Worm (Caenorhabditis elegans) whole organism, young adult: ENCODE data around the gene ZK792.1.

ENCODE experiments used
- B0019.2 ChIP-seq: fragments of 200-800 bp; sonication (Bioruptor generic); conservative IDR thresholded peaks from 2 replicates; pipeline ENCODE4 v1.3.6; 2022; ENCODE audit warnings: missing genetic modification reagents, missing genetic modification characterization, missing compliant biosample characterization
- B0336.3 ChIP-seq: fragments of 200-800 bp; sonication (Bioruptor generic); IDR thresholded peaks from 2 replicates; pipeline ENCODE4 v1.3.6; 2022; ENCODE audit warnings: missing genetic modification characterization, missing compliant biosample characterization
- F10E7.11 ChIP-seq: sonication (generic microtip); optimal IDR thresholded peaks from 2 replicates; lab custom pipeline; 2017; ENCODE audit warnings: mild to moderate bottlenecking, missing genetic modification characterization, moderate library complexity, missing compliant biosample characterization
- F52B5.7 ChIP-seq: sonication (generic microtip); optimal IDR thresholded peaks from 2 replicates; lab custom pipeline; 2016; ENCODE audit warnings: mild to moderate bottlenecking, missing genetic modification characterization, missing compliant biosample characterization
- K11D2.4 ChIP-seq: fragments of 200-800 bp; sonication (Bioruptor generic); IDR thresholded peaks from 2 replicates; pipeline ENCODE4 v1.3.6; 2022; ENCODE audit warnings: missing genetic modification reagents, missing genetic modification characterization, missing compliant biosample characterization
- K12H6.12 ChIP-seq: fragments of 200-800 bp; sonication (Bioruptor generic); optimal IDR thresholded peaks from 2 replicates; lab custom pipeline; 2018; ENCODE audit warnings: mild to moderate bottlenecking, missing genetic modification characterization, missing compliant biosample characterization
- T07F8.4 ChIP-seq: sonication (generic microtip); optimal IDR thresholded peaks from 2 replicates; lab custom pipeline; 2016; ENCODE audit warnings: mild to moderate bottlenecking, missing genetic modification characterization, moderate library complexity, missing compliant biosample characterization
- Y56A3A.18 ChIP-seq: fragments of 200-800 bp; sonication (Bioruptor generic); IDR thresholded peaks from 2 replicates; pipeline ENCODE4 v1.3.6; 2022; ENCODE audit warnings: missing genetic modification reagents, missing genetic modification characterization, missing compliant biosample characterization
- Y95B8A.8 ChIP-seq: fragments of 200-800 bp; sonication (Bioruptor generic); IDR thresholded peaks from 2 replicates; pipeline ENCODE4 v1.3.6; 2022; ENCODE audit warnings: missing genetic modification reagents, missing genetic modification characterization, missing compliant biosample characterization
- aptf-3 ChIP-seq: fragments of 200-800 bp; sonication (Bioruptor generic); IDR thresholded peaks from 2 replicates; pipeline ENCODE4 v1.3.6; 2022; ENCODE audit warnings: missing genetic modification characterization, missing compliant biosample characterization
- bed-1 ChIP-seq: fragments of 200-800 bp; sonication (Bioruptor generic); IDR thresholded peaks from 2 replicates; pipeline ENCODE4 v1.3.6; 2022; ENCODE audit warnings: missing genetic modification reagents, missing genetic modification characterization, missing compliant biosample characterization
- ceh-40 ChIP-seq: fragments of 200-800 bp; sonication (Bioruptor generic); IDR thresholded peaks from 2 replicates; pipeline ENCODE4 v1.3.6; 2022; ENCODE audit warnings: missing genetic modification characterization, missing compliant biosample characterization
- ceh-79 ChIP-seq: sonication (generic microtip); optimal IDR thresholded peaks from 2 replicates; lab custom pipeline; 2017; ENCODE audit warnings: mild to moderate bottlenecking, missing genetic modification characterization, missing compliant biosample characterization
- die-1 ChIP-seq: sonication (generic microtip); optimal IDR thresholded peaks from 2 replicates; lab custom pipeline; 2016; ENCODE audit warnings: missing genotype, mild to moderate bottlenecking, missing genetic modification characterization, missing compliant biosample characterization
- dox-1 ChIP-seq: fragments of 200-800 bp; sonication (Bioruptor generic); IDR thresholded peaks from 2 replicates; pipeline ENCODE4 v1.3.6; 2022; ENCODE audit warnings: missing genetic modification reagents, missing genetic modification characterization, missing compliant biosample characterization
- dpff-1 ChIP-seq: sonication (generic microtip); optimal IDR thresholded peaks from 2 replicates; lab custom pipeline; 2017; ENCODE audit warnings: mild to moderate bottlenecking, missing genetic modification characterization, missing compliant biosample characterization
- efl-1 ChIP-seq: fragments of 150-350 bp; optimal IDR thresholded peaks from 2 replicates; lab custom pipeline; 2014; ENCODE audit warnings: missing biosample characterization, missing genetic modification reagents, missing genetic modification characterization
- hlh-26 ChIP-seq: fragments of 200-800 bp; sonication (Bioruptor generic); conservative IDR thresholded peaks from 2 replicates; pipeline ENCODE4 v1.3.6; 2022; ENCODE audit warnings: missing genetic modification reagents, missing genetic modification characterization, missing compliant biosample characterization
- let-607 ChIP-seq, 2 experiments: fragments of 200-800 bp in 1 of 2; sonication (Bioruptor generic) in 1 of 2; sonication (generic microtip) in 1 of 2; optimal IDR thresholded peaks; 2 replicates each; lab custom pipeline; 2016 to 2018; ENCODE audit warnings: mild to moderate bottlenecking in 2 of 2, missing compliant biosample characterization in 2 of 2, missing genetic modification characterization in 2 of 2, moderate library complexity in 2 of 2, missing genotype in 1 of 2
- lin-35 ChIP-seq, 3 experiments: fragments of 150-350 bp in 2 of 3; sonication (generic microtip) in 1 of 3; optimal IDR thresholded peaks; 2 replicates each; lab custom pipeline; 2014 to 2018; ENCODE audit warnings: missing biosample characterization in 3 of 3, missing genetic modification characterization in 3 of 3, missing genetic modification reagents in 3 of 3
- lir-1 ChIP-seq: fragments of 200-800 bp; sonication (Bioruptor generic); conservative IDR thresholded peaks from 2 replicates; pipeline ENCODE4 v1.3.6; 2022; ENCODE audit warnings: missing genetic modification reagents, missing genetic modification characterization, missing compliant biosample characterization
- madf-6 ChIP-seq: fragments of 200-800 bp; sonication (Bioruptor generic); IDR thresholded peaks from 2 replicates; pipeline ENCODE4 v1.3.6; 2022; ENCODE audit warnings: missing genetic modification reagents, missing genetic modification characterization, missing compliant biosample characterization
- madf-8 ChIP-seq: fragments of 200-800 bp; sonication (Bioruptor generic); conservative IDR thresholded peaks from 2 replicates; pipeline ENCODE4 v1.3.6; 2022; ENCODE audit warnings: missing genetic modification reagents, missing genetic modification characterization, missing compliant biosample characterization
- mcd-1 ChIP-seq: fragments of 200-800 bp; sonication (Bioruptor generic); IDR thresholded peaks from 2 replicates; pipeline ENCODE4 v1.3.6; 2022; ENCODE audit warnings: missing genetic modification reagents, missing genetic modification characterization, missing compliant biosample characterization
- nfyb-1 ChIP-seq: fragments of 200-800 bp; sonication (Bioruptor generic); IDR thresholded peaks from 2 replicates; pipeline ENCODE4 v1.3.6; 2022; ENCODE audit warnings: missing genetic modification reagents, missing genetic modification characterization, missing compliant biosample characterization
- nhr-120 ChIP-seq: fragments of 200-800 bp; sonication (Bioruptor generic); IDR thresholded peaks from 2 replicates; pipeline ENCODE4 v1.3.6; 2022; ENCODE audit warnings: missing genetic modification characterization, missing compliant biosample characterization
- nhr-80 ChIP-seq: sonication (generic microtip); optimal IDR thresholded peaks from 2 replicates; lab custom pipeline; 2016; ENCODE audit warnings: missing genetic modification characterization, missing compliant biosample characterization
- pbrm-1 ChIP-seq: fragments of 200-800 bp; sonication (Bioruptor generic); IDR thresholded peaks from 2 replicates; pipeline ENCODE4 v1.3.6; 2022; ENCODE audit warnings: missing genetic modification reagents, missing genetic modification characterization, missing compliant biosample characterization
- rcor-1 ChIP-seq: fragments of 200-800 bp; sonication (Bioruptor generic); IDR thresholded peaks from 2 replicates; pipeline ENCODE4 v1.3.6; 2022; ENCODE audit warnings: missing genetic modification reagents, missing genetic modification characterization, missing compliant biosample characterization
- rpc-1 ChIP-seq, 2 experiments: fragments of 150-350 bp in 1 of 2; sonication (generic microtip) in 1 of 2; optimal IDR thresholded peaks; 2 replicates each; lab custom pipeline; 2014 to 2018; ENCODE audit warnings: missing biosample characterization in 1 of 2, missing genetic modification characterization in 1 of 2, missing genetic modification reagents in 1 of 2, missing genotype in 1 of 2
- snpc-4 ChIP-seq, 5 experiments: fragments of 150-350 bp in 1 of 5; sonication (generic microtip) in 4 of 5; optimal IDR thresholded peaks; 2 replicates each; lab custom pipeline; 2014 to 2018; ENCODE audit warnings: missing genetic modification characterization in 5 of 5, missing biosample characterization in 3 of 5, antibody characterized with exemption in 2 of 5, mild to moderate bottlenecking in 2 of 5, missing compliant biosample characterization in 2 of 5, missing genotype in 2 of 5, moderate library complexity in 2 of 5, missing genetic modification reagents in 1 of 5
- somi-1 ChIP-seq: fragments of 200-800 bp; sonication (Bioruptor generic); optimal IDR thresholded peaks from 2 replicates; lab custom pipeline; 2018; ENCODE audit warnings: mild to moderate bottlenecking, missing genetic modification characterization, missing compliant biosample characterization
- sptf-2 ChIP-seq: fragments of 200-800 bp; sonication (Bioruptor generic); optimal IDR thresholded peaks from 2 replicates; lab custom pipeline; 2018; ENCODE audit warnings: mild to moderate bottlenecking, missing genetic modification characterization, missing compliant biosample characterization
- tbp1 ChIP-seq: fragments of 200-800 bp; sonication (Bioruptor generic); optimal IDR thresholded peaks from 2 replicates; lab custom pipeline; 2018; ENCODE audit warnings: mild to moderate bottlenecking, missing genetic modification characterization, missing compliant biosample characterization
- unc-130 ChIP-seq: sonication (generic microtip); optimal IDR thresholded peaks from 2 replicates; lab custom pipeline; 2016; ENCODE audit warnings: missing genetic modification reagents, missing genetic modification characterization, missing compliant biosample characterization
- xnd-1 ChIP-seq: sonication (generic microtip); optimal IDR thresholded peaks from 2 replicates; lab custom pipeline; 2016; ENCODE audit warnings: missing genotype, missing genetic modification reagents, missing genetic modification characterization, missing compliant biosample characterization
- ztf-3 ChIP-seq: fragments of 200-800 bp; sonication (Bioruptor generic); optimal IDR thresholded peaks from 2 replicates; lab custom pipeline; 2018; ENCODE audit warnings: mild to moderate bottlenecking, missing genetic modification characterization, missing compliant biosample characterization

ZK792.1 gene

DNA sequence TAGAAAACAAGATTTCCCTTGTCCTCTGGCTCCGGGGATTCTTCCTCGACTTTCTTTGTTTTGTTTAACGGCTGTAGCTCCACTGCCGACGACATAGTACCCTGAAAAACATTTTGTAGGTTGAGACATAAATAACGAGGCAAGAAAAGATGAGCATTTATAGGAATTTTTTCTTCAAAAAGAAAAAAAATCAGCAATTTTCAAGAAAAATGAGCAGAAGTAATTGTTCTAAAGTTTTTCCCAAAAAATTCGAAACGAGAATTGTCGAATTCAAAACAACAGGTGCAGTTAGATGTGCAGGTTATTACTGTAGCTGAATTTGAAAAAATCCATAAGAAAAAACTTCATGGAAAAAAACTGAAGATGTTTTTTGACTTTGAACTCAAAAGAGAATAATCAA is 4.3 kb upstream of the ZK792.1 start, which contains the start of gene ent-1 (continued):
- TF ChIP-seq ztf-3 (GFP tag; lab: Kevin White, UChicago) (no peak), nfyb-1 (GFP tag; lab: Robert Waterston, UW) (no peak), rpc-1 (optimal IDR thresholded peaks at IDR 0.05; lab: Kevin White, UChicago) (no peak), rpc-1 (tag; optimal IDR thresholded peaks at IDR 0.05; lab: Kevin White, UChicago) (no peak)

DNA sequence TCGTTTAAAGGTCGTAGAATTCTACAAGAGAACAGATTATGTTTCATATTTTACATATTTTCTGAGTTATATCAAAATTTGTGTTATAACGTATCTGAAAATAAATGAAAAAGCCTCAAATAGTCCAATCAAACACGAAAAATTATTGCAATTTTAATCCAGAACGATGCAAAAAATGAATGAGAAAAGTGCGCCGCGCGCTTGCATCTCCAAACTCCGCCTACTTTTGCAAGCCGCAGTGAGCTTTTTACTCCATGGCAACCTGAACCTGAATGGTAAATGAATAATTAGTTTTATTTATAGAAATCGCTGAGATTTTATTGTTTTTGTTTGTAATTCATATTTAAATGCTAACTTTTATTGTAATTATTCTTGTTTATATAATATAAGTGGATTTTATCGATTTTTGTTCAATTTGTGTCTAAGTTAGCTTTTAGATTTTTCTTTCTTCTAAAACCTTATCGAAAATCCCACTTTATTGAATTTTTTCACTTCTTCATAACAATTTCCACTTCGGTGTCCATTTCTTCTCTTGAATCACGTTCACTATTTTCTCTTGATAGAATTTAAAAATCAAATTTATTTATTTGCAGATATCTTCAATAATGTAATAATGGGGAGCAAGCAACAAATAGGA is 3.4 kb upstream of the ZK792.1 start, which contains the start of gene ZK809.5:
ZK809.5 (plus strand) TSS at position 587 of the 637 bp plus-strand sequence.
- TF ChIP-seq hlh-26 (GFP tag; lab: Robert Waterston, UW) (no peak), rpc-1 (optimal IDR thresholded peaks at IDR 0.05; lab: Kevin White, UChicago) (no peak), rpc-1 (tag; optimal IDR thresholded peaks at IDR 0.05; lab: Kevin White, UChicago) (no peak), lin-35 (GFP tag; optimal IDR thresholded peaks at IDR 0.05; lab: Kevin White, UChicago) (no peak), ceh-79 (tag; lab: Kevin White, UChicago) (no peak), nhr-80 (no peak), rcor-1 (GFP tag; lab: Robert Waterston, UW) (no peak), mcd-1 (GFP tag; lab: Robert Waterston, UW) (no peak), lir-1 (GFP tag; lab: Robert Waterston, UW) (no peak), madf-8 (GFP tag; lab: Robert Waterston, UW) (no peak), tbp1 (GFP tag; lab: Kevin White, UChicago) (no peak), F52B5.7 (tag; lab: Kevin White, UChicago) (no peak), madf-6 (GFP tag; lab: Robert Waterston, UW) (no peak; the same call in 1 of the 2 replicates)

DNA sequence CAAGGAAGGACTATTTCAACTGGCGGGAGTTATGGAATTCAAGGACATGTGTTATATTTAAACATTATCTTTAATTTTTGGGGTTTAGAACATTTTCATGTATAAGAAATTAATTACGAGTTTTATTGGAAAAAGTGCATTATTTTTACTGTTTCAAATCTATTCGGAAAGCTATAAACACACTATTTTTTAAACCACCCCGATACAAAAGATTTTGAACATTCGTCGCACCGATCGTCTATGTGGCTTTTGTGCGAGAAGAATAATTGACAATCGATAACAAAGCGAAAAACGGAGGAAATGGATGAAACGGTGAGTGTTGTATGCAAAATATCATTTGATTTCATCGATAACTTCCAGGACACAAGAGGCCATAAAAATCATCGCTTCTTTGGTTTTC is 5.4 kb downstream of the ZK792.1 start, which contains the start of gene ZK809.9:
ZK809.9 (plus strand) TSS at position 301 of the 400 bp plus-strand sequence.
- no peak for TF ChIP-seq Y56A3A.18 (GFP tag; lab: Robert Waterston, UW)
- no peak for TF ChIP-seq die-1 (tag; lab: Kevin White, UChicago)
- no peak for TF ChIP-seq K11D2.4
- no peak for TF ChIP-seq Y95B8A.8 (GFP tag; lab: Robert Waterston, UW)
- TF ChIP-seq aptf-3, result no peak

DNA sequence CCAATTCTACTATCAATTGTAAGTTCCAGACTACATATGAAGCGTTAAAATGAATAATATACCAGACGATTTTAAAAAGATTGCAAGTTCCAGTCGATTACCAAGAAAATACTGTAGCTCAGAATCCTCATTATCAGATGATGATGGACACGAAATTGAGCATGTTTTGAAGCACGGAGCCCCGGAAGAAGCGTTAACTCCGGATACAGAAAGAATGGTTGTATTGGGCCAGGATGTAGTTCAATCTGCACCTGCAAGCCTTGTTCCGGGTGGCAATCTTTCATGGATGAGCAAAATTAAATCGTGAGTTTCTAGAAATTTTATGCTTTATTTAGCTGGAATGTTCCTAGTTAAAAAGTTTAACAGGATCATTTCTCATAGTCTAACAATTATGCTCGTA is 8.4 kb downstream of the ZK792.1 start, which contains the start of gene atg-4.2:
atg-4.2 (plus strand) TSS at position 24 of the 400 bp plus-strand sequence.
- no peak for TF ChIP-seq ceh-40 (GFP tag; lab: Robert Waterston, UW)

DNA sequence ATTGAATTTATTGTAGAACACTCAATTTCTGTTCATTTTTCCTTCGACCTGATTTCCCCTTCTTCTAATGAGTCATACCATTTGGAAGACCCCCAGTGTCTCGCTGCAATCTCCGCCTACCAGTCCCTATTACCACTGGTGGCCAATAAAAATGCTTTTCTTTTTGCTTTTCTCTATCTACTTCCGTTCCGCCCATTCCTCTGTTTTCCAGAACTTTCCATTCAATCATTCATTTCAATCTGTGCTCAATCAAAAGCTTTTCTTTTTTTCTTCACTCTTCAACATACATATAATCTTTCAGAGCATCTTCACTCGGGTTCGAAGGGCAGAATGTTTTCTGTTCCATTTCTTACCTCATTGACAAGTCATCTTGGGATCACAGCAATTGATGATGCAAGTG is 13.9 kb downstream of the ZK792.1 start, which contains the start of gene inx-8:
inx-8 (plus strand) TSS at position 301 of the 400 bp plus-strand sequence.
- TF ChIP-seq xnd-1 (tag; lab: Kevin White, UChicago) (no peak), somi-1 (GFP tag; lab: Kevin White, UChicago) (no peak), T07F8.4 (no peak), ztf-3 (GFP tag; lab: Kevin White, UChicago) (no peak), B0019.2 (GFP tag; lab: Robert Waterston, UW) (no peak), efl-1 (GFP tag; lab: Kevin White, UChicago) (no peak), dpff-1 (no peak)

DNA sequence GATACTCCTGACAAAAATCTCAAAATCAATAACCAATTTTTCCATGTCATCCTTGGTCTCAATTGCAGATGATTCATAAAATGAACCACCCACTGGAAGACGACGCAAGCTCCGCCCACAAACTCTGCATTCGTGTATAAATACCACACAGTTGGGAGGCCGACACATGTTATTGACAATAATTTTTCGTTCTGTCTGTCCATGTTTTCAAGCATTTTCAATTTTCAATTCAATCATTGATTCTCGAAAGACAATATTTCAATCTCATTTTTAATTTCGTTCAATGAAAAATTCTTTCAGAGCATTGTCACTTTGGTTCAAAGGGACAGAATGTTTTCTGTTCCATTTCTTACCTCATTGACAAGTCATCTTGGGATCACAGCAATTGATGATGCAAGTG is 16.4 kb downstream of the ZK792.1 start, which contains the start of gene inx-9:
inx-9 (plus strand) TSS at position 301 of the 400 bp plus-strand sequence.
- TF ChIP-seq sptf-2 (no peak), bed-1 (no peak), B0336.3 (GFP tag; lab: Robert Waterston, UW) (no peak), nfyb-1 (GFP tag; lab: Robert Waterston, UW) (no peak), snpc-4 (GFP tag; optimal IDR thresholded peaks at IDR 0.05; lab: Kevin White, UChicago) (no peak), snpc-4 (tag; optimal IDR thresholded peaks at IDR 0.05; lab: Kevin White, UChicago) (no peak), nhr-120 (GFP tag; lab: Robert Waterston, UW) (no peak), ceh-40 (GFP tag; lab: Robert Waterston, UW) (no peak), pbrm-1 (GFP tag; lab: Robert Waterston, UW) (no peak), dox-1 (GFP tag; lab: Robert Waterston, UW) (no peak), unc-130 (GFP tag; lab: Kevin White, UChicago) (no peak), K12H6.12 (tag; lab: Kevin White, UChicago) (no peak), let-607 (tag; optimal IDR thresholded peaks at IDR 0.05; lab: Kevin White, UChicago) (no peak), F10E7.11 (tag; lab: Kevin White, UChicago) (no peak), xnd-1 (tag; lab: Kevin White, UChicago) (no peak)
- TF ChIP-seq, all 124 proteins: peak for 0
